Worm (Caenorhabditis elegans) whole organism, L4 larva: ENCODE results near the gene F28F9.3.

Source experiments
- D1046.2 ChIP-seq: fragments of 200-800 bp; sonication (Bioruptor generic); IDR thresholded peaks from 2 replicates; pipeline ENCODE4 v1.3.6; 2022; ENCODE audit warnings: missing genetic modification characterization, missing compliant biosample characterization
- F26F4.8 ChIP-seq: fragments of 200-800 bp; sonication (Bioruptor generic); conservative IDR thresholded peaks from 2 replicates; pipeline ENCODE4 v1.3.6; 2022; ENCODE audit warnings: missing genetic modification characterization, missing compliant biosample characterization
- F37D6.2 ChIP-seq: sonication (generic microtip); optimal IDR thresholded peaks from 2 replicates; lab custom pipeline; 2016; ENCODE audit warnings: mild to moderate bottlenecking, missing genetic modification characterization, missing compliant biosample characterization
- F49E8.2 ChIP-seq: sonication (generic microtip); optimal IDR thresholded peaks from 2 replicates; lab custom pipeline; 2016; ENCODE audit warnings: missing compliant biosample characterization, mild to moderate bottlenecking, missing genetic modification characterization, borderline replicate concordance
- ZK546.5 ChIP-seq, 2 experiments: sonication (generic microtip); optimal IDR thresholded peaks; 2 replicates each; lab custom pipeline; 2017; ENCODE audit warnings: missing biosample characterization in 2 of 2, missing genetic modification characterization in 2 of 2
- aha-1 ChIP-seq: fragments of 150-350 bp; peaks from one replicate; lab custom pipeline; 2014; ENCODE audit warnings: missing biosample characterization, missing genetic modification characterization
- ama-1 ChIP-seq: fragments of 150-350 bp; optimal IDR thresholded peaks from 2 replicates; lab custom pipeline; 2014; ENCODE audit warnings: inconsistent platforms, mixed read lengths
- ceh-20 ChIP-seq: fragments of 200-800 bp; sonication (Bioruptor generic); IDR thresholded peaks from 2 replicates; pipeline ENCODE4 v1.3.6; 2022; ENCODE audit warnings: missing genetic modification reagents, missing genetic modification characterization, missing compliant biosample characterization
- ceh-44 ChIP-seq: fragments of 200-800 bp; sonication (Bioruptor generic); IDR thresholded peaks from 2 replicates; pipeline ENCODE4 v1.3.6; 2022; ENCODE audit warnings: missing genetic modification reagents, missing genetic modification characterization, missing compliant biosample characterization
- ctbp-1 ChIP-seq: fragments of 200-800 bp; sonication (Bioruptor generic); IDR thresholded peaks from 2 replicates; pipeline ENCODE4 v1.3.6; 2022; ENCODE audit warnings: missing genetic modification reagents, missing genetic modification characterization, missing compliant biosample characterization
- daf-16 ChIP-seq, 3 experiments: sonication (generic microtip); optimal IDR thresholded peaks; 2 replicates each; lab custom pipeline; 2016 to 2017; ENCODE audit warnings: missing genetic modification characterization in 3 of 3, missing genetic modification reagents in 3 of 3, mild to moderate bottlenecking in 2 of 3, missing compliant biosample characterization in 2 of 3, missing biosample characterization in 1 of 3, moderate library complexity in 1 of 3
- daf-8 ChIP-seq: fragments of 200-800 bp; sonication (Bioruptor generic); IDR thresholded peaks from 2 replicates; pipeline ENCODE4 v1.3.6; 2022; ENCODE audit warnings: missing genetic modification characterization, missing compliant biosample characterization
- dmd-6 ChIP-seq: fragments of 200-800 bp; sonication (Bioruptor generic); IDR thresholded peaks from 2 replicates; pipeline ENCODE4 v1.3.6; 2022; ENCODE audit warnings: missing genetic modification reagents, missing genetic modification characterization, missing compliant biosample characterization
- dmd-9 ChIP-seq: fragments of 200-800 bp; sonication (Bioruptor generic); IDR thresholded peaks from 2 replicates; pipeline ENCODE4 v1.3.6; 2022; ENCODE audit warnings: missing genetic modification reagents, missing genetic modification characterization, missing compliant biosample characterization
- dpl-1 ChIP-seq: fragments of 150-350 bp; optimal IDR thresholded peaks from 2 replicates; lab custom pipeline; 2014; ENCODE audit warnings: missing biosample characterization, missing genetic modification reagents, missing genetic modification characterization
- dve-1 ChIP-seq: sonication (generic microtip); optimal IDR thresholded peaks from 2 replicates; lab custom pipeline; 2017; ENCODE audit warnings: antibody characterized with exemption, mild to moderate bottlenecking, missing genetic modification characterization, missing compliant biosample characterization; ENCODE audit not compliant: insufficient read depth
- fos-1 ChIP-seq: fragments of 150-350 bp; optimal IDR thresholded peaks from 2 replicates; lab custom pipeline; 2014; ENCODE audit warnings: missing biosample characterization, missing genetic modification characterization
- hlh-11 ChIP-seq: fragments of 200-800 bp; sonication (Bioruptor generic); optimal IDR thresholded peaks from 2 replicates; lab custom pipeline; 2018; ENCODE audit warnings: mild to moderate bottlenecking, missing genetic modification characterization, missing compliant biosample characterization
- jun-1 ChIP-seq: fragments of 150-350 bp; optimal IDR thresholded peaks from 2 replicates; lab custom pipeline; 2014; ENCODE audit warnings: missing biosample characterization, missing genetic modification reagents, missing genetic modification characterization
- lim-7 ChIP-seq: fragments of 200-800 bp; sonication (Bioruptor generic); IDR thresholded peaks from 2 replicates; pipeline ENCODE4 v1.3.6; 2022; ENCODE audit warnings: missing genetic modification characterization, missing compliant biosample characterization
- lin-29 ChIP-seq: fragments of 200-800 bp; sonication (Bioruptor generic); IDR thresholded peaks from 2 replicates; pipeline ENCODE4 v1.3.6; 2022; ENCODE audit warnings: missing genetic modification reagents, missing genetic modification characterization, missing compliant biosample characterization
- lin-38 ChIP-seq: fragments of 200-800 bp; sonication (Bioruptor generic); IDR thresholded peaks from 2 replicates; pipeline ENCODE4 v1.3.6; 2022; ENCODE audit warnings: missing genetic modification reagents, missing genetic modification characterization, missing compliant biosample characterization
- lir-3 ChIP-seq: sonication (generic microtip); optimal IDR thresholded peaks from 2 replicates; lab custom pipeline; 2016; ENCODE audit warnings: mild to moderate bottlenecking, missing genetic modification characterization, missing compliant biosample characterization
- madf-5 ChIP-seq, 2 experiments: fragments of 200-800 bp; sonication (Bioruptor generic); IDR thresholded peaks; 2 replicates each; pipeline ENCODE4 v1.3.6; 2022; ENCODE audit warnings: missing compliant biosample characterization in 2 of 2, missing genetic modification characterization in 2 of 2
- mdl-1 ChIP-seq, 2 experiments: fragments of 150-350 bp in 1 of 2; sonication (generic microtip) in 1 of 2; optimal IDR thresholded peaks; 2 replicates each; lab custom pipeline; 2014 to 2017; ENCODE audit warnings: missing biosample characterization in 2 of 2, missing genetic modification characterization in 2 of 2
- mes-2 ChIP-seq: sonication (generic microtip); optimal IDR thresholded peaks from 2 replicates; lab custom pipeline; 2016; ENCODE audit warnings: missing genotype, mild to moderate bottlenecking, missing genetic modification characterization, missing compliant biosample characterization; ENCODE audit not compliant: poor library complexity, severe bottlenecking
- nhr-10 ChIP-seq: fragments of 150-350 bp; optimal IDR thresholded peaks from 2 replicates; lab custom pipeline; 2014; ENCODE audit warnings: missing biosample characterization, missing genetic modification characterization
- nhr-11 ChIP-seq: fragments of 150-350 bp; optimal IDR thresholded peaks from 2 replicates; lab custom pipeline; 2014; ENCODE audit warnings: missing biosample characterization, missing genetic modification characterization
- nhr-237 ChIP-seq: sonication (generic microtip); optimal IDR thresholded peaks from 2 replicates; lab custom pipeline; 2017; ENCODE audit warnings: missing biosample characterization, missing genetic modification characterization
- nhr-48 ChIP-seq: sonication (generic microtip); optimal IDR thresholded peaks from 2 replicates; lab custom pipeline; 2016; ENCODE audit warnings: mild to moderate bottlenecking, missing genetic modification characterization, missing compliant biosample characterization
- nhr-76 ChIP-seq: fragments of 150-350 bp; optimal IDR thresholded peaks from 2 replicates; lab custom pipeline; 2014; ENCODE audit warnings: missing biosample characterization, missing genetic modification characterization
- php-3 ChIP-seq: fragments of 200-800 bp; sonication (Bioruptor generic); IDR thresholded peaks from 2 replicates; pipeline ENCODE4 v1.3.6; 2022; ENCODE audit warnings: missing genetic modification reagents, missing genetic modification characterization, missing compliant biosample characterization
- rbr-2 ChIP-seq: sonication (generic microtip); optimal IDR thresholded peaks from 2 replicates; lab custom pipeline; 2016; ENCODE audit warnings: missing genotype, missing genetic modification characterization, missing compliant biosample characterization
- saeg-2 ChIP-seq: fragments of 200-800 bp; sonication (Bioruptor generic); IDR thresholded peaks from 2 replicates; pipeline ENCODE4 v1.3.6; 2022; ENCODE audit warnings: missing genetic modification reagents, missing genetic modification characterization, missing compliant biosample characterization
- set-16 ChIP-seq: fragments of 200-800 bp; sonication (Bioruptor generic); IDR thresholded peaks from 2 replicates; pipeline ENCODE4 v1.3.6; 2022; ENCODE audit warnings: missing genetic modification reagents, missing genetic modification characterization, missing compliant biosample characterization
- unc-130 ChIP-seq: sonication (generic microtip); optimal IDR thresholded peaks from 2 replicates; lab custom pipeline; 2016; ENCODE audit warnings: missing genetic modification reagents, missing genetic modification characterization, missing compliant biosample characterization
- unc-62 ChIP-seq, 3 experiments: fragments of 150-350 bp in 1 of 3; sonication (generic microtip); optimal IDR thresholded peaks in 2 of 3; peaks in 1 of 3; 1 replicate in 1 of 3; 2 replicates in 2 of 3; lab custom pipeline; 2014 to 2017; ENCODE audit warnings: missing biosample characterization in 3 of 3, missing genetic modification characterization in 3 of 3, missing genetic modification reagents in 3 of 3, missing genotype in 1 of 3
- zip-2 ChIP-seq: fragments of 150-350 bp; optimal IDR thresholded peaks from 2 replicates; lab custom pipeline; 2014; ENCODE audit warnings: missing biosample characterization, missing genetic modification characterization

Gene F28F9.3

ce11 chrIV:3847489-3847888, 20.8 kb downstream of the F28F9.3 start:
- TF ChIP-seq zip-2 (tag; lab: Kevin White, UChicago) (no peak), D1046.2 (no peak), lin-29 (GFP tag; lab: Robert Waterston, UW) (no peak), lir-3 (tag; lab: Kevin White, UChicago) (no peak), dmd-6 (no peak), F49E8.2 (tag; lab: Kevin White, UChicago) (no peak), ZK546.5 (tag; optimal IDR thresholded peaks at IDR 0.05; lab: Kevin White, UChicago) (no peak), ceh-20 (GFP tag; lab: Robert Waterston, UW) (no peak), lin-38 (no peak)

- TF ChIP-seq nhr-11 (no peak), nhr-76 (tag; lab: Kevin White, UChicago) (no peak), rbr-2 (no peak), daf-16 (GFP tag; optimal IDR thresholded peaks at IDR 0.05; lab: Kevin White, UChicago) (no peak), daf-16 (tag; optimal IDR thresholded peaks at IDR 0.05; lab: Kevin White, UChicago) (no peak), lim-7 (GFP tag; lab: Robert Waterston, UW) (no peak), unc-130 (GFP tag; lab: Kevin White, UChicago) (no peak), php-3 (GFP tag; lab: Robert Waterston, UW) (no peak), ctbp-1 (GFP tag; lab: Robert Waterston, UW) (no peak), fos-1 (tag; lab: Kevin White, UChicago) (no peak), nhr-10 (tag; lab: Kevin White, UChicago) (no peak), F37D6.2 (no peak), ama-1 (lab: Kevin White, UChicago) (no peak), dve-1 (tag; lab: Kevin White, UChicago) (no peak), daf-8 (GFP tag; lab: Robert Waterston, UW) (no peak)
These were observed 22.3 kb downstream of the F28F9.3 start for ce11 chrIV:3848985-3849384.

ce11 chrIV:3853557-3853956, 26.9 kb downstream of the F28F9.3 start:
- TF ChIP-seq dmd-9: no peak
- TF ChIP-seq jun-1 (tag; lab: Kevin White, UChicago): no peak
- TF ChIP-seq F26F4.8 (GFP tag; lab: Robert Waterston, UW): no peak
- no peak for TF ChIP-seq nhr-48 (tag; lab: Kevin White, UChicago)
- TF ChIP-seq fos-1 (tag; lab: Kevin White, UChicago): no peak
- no peak for TF ChIP-seq ceh-44 (GFP tag; lab: Robert Waterston, UW)
- no peak for TF ChIP-seq php-3 (GFP tag; lab: Robert Waterston, UW)
- no peak for TF ChIP-seq F37D6.2
- no peak for TF ChIP-seq nhr-237 (tag; lab: Kevin White, UChicago)
- TF ChIP-seq madf-5 (GFP tag; IDR thresholded peaks at IDR 0.05; lab: Robert Waterston, UW): no peak
- TF ChIP-seq lin-38: no peak
- no peak for TF ChIP-seq mdl-1 (tag; optimal IDR thresholded peaks at IDR 0.05; lab: Kevin White, UChicago)
- no peak for TF ChIP-seq hlh-11 (tag; lab: Kevin White, UChicago)
- no peak for TF ChIP-seq dpl-1 (GFP tag; lab: Kevin White, UChicago)
- no peak for TF ChIP-seq dve-1 (tag; lab: Kevin White, UChicago)
- TF ChIP-seq ceh-20 (GFP tag; lab: Robert Waterston, UW): no peak
- TF ChIP-seq daf-16 (GFP tag; optimal IDR thresholded peaks at IDR 0.05; lab: Kevin White, UChicago): no peak
- no peak for TF ChIP-seq daf-16 (tag; optimal IDR thresholded peaks at IDR 0.05; lab: Kevin White, UChicago)
- TF ChIP-seq ZK546.5 (tag; optimal IDR thresholded peaks at IDR 0.05; lab: Kevin White, UChicago): no peak
- no peak for TF ChIP-seq mes-2 (tag; lab: Kevin White, UChicago)

- TF ChIP-seq saeg-2 (GFP tag; lab: Robert Waterston, UW): no peak
- TF ChIP-seq set-16 (GFP tag; lab: Robert Waterston, UW): peak; percentile 51
- TF ChIP-seq aha-1 (tag; lab: Kevin White, UChicago): peak; percentile 88
- peak in 1 of 2 experiments; percentile 61 for TF ChIP-seq unc-62 (GFP tag; optimal IDR thresholded peaks at IDR 0.05 in 1 of 2; lab: Kevin White, UChicago)
- no peak for TF ChIP-seq unc-62 (tag; optimal IDR thresholded peaks at IDR 0.05; lab: Kevin White, UChicago)
These were observed 27.9 kb downstream of the F28F9.3 start for ce11 chrIV:3854606-3855005.
